Fruit fly (Drosophila melanogaster): ENCODE results near the gene Spn77Ba.
A peak's percentile ranks its signal among the peaks of the same experiment; 100 is the strongest.

DNA sequence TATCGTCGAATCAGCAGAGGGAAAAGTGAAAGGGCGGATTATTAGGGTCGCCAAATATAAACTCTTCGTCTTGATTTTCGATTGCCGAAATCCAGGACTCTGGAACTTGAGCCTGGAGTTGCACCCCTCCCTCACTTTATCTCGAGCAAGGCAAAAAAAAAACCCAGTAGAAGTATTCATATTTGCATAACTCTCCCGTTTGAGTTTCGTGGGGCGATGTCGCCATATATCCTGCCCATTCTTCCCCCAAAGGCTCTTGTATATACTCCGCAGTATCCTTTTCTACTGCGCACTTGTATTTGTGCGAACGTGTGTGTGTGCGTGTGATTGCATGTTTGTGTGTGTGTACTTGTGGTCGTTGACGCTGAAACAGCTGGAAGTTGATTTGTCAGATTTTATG lies 29.9 kb upstream of the Spn77Ba start:
- TF ChIP-seq pdm3 (GFP tag; optimal IDR thresholded peaks at IDR 0.05) (no peak), achi (GFP tag; optimal IDR thresholded peaks at IDR 0.05) (no peak), OdsH (GFP tag; optimal IDR thresholded peaks at IDR 0.05) (no peak), Lpt (GFP tag; optimal IDR thresholded peaks at IDR 0.05) (no peak), CG10669 (GFP tag; optimal IDR thresholded peaks at IDR 0.05) (no peak), Blimp-1 (GFP tag; optimal IDR thresholded peaks at IDR 0.05) (no peak), Gug (GFP tag; IDR thresholded peaks at IDR 0.05) (no peak), Eip78C (GFP tag) (peak; percentile 5)

All from whole organism, prepupa.